Fruit fly (Drosophila melanogaster) S2 (cell line): ENCODE results near the gene CG7606.

Experiments used
- CG8478 ChIP-seq: fragments of >200 bp; optimal IDR thresholded peaks from 2 replicates; lab custom pipeline; 2018
- CTCF ChIP-seq, 2 experiments: fragments of >200 bp; optimal IDR thresholded peaks; 2 replicates each; lab custom pipeline; 2018

DNA sequence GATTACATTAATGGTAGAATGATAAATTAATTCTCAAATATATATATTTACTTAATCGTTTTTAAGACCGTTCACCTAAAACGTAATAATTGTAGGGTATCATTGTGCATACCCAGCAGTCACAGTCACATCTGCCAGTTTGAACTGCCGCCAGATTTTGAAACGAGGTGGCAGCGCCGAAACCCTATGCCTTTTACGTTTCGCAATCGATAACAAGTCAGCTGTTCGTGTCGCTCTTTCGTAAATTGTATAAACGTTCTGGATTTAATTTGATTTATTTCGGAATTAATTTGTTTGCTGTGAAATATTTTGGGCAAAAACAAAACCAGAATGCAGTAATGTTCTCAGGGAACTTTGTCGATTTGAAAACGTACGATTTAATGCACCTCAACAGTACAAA lies 51.1 kb downstream of the CG7606 start, which contains the start of gene CG14322:
- no peak for TF ChIP-seq CG8478
- no peak for TF ChIP-seq CTCF (optimal IDR thresholded peaks at IDR 0.05; lab: Kevin White, UChicago)
